Fruit fly (Drosophila melanogaster) whole organism, embryonic: ENCODE measurements around the gene moody.
A peak's percentile ranks its signal among the peaks of the same experiment; 100 is the strongest.

Experiments
- ATbp ChIP-seq: fragments of 200-800 bp; sonication (Bioruptor generic); optimal IDR thresholded peaks from 2 replicates; lab custom pipeline; 2017; ENCODE audit warnings: missing biosample characterization, mild to moderate bottlenecking, missing genetic modification characterization, missing genetic modification reagents
- Aef1 ChIP-seq: fragments of 200-800 bp; sonication (Bioruptor generic); IDR thresholded peaks from 3 replicates; pipeline ENCODE4 v1.3.6; 2022; ENCODE audit warnings: missing biosample characterization, missing genetic modification characterization
- B-H2 ChIP-seq: fragments of 200-800 bp; sonication (Bioruptor generic); optimal IDR thresholded peaks from 2 replicates; lab custom pipeline; 2018; ENCODE audit warnings: missing biosample characterization, mild to moderate bottlenecking, missing genetic modification characterization
- BEAF-32 ChIP-seq: fragments of 200-800 bp; sonication (Bioruptor generic); optimal IDR thresholded peaks from 3 replicates; lab custom pipeline; 2017; ENCODE audit warnings: missing biosample characterization, missing genetic modification characterization, mild to moderate bottlenecking, moderate library complexity, missing genetic modification reagents
- C15 ChIP-seq: fragments of 200-800 bp; sonication (Bioruptor generic); IDR thresholded peaks from 3 replicates; pipeline ENCODE4 v1.3.6; 2022; ENCODE audit warnings: missing biosample characterization, missing genetic modification characterization
- CG10431 ChIP-seq: fragments of 200-800 bp; sonication (Bioruptor generic); optimal IDR thresholded peaks from 3 replicates; lab custom pipeline; 2018; ENCODE audit warnings: missing biosample characterization, mild to moderate bottlenecking, missing genetic modification characterization
- CG11085 ChIP-seq: fragments of 200-800 bp; sonication (Bioruptor generic); IDR thresholded peaks from 2 replicates; pipeline ENCODE4 v1.3.6; 2022; ENCODE audit warnings: missing biosample characterization, missing genetic modification characterization
- CG12659 ChIP-seq: fragments of 200-800 bp; sonication (Bioruptor generic); optimal IDR thresholded peaks from 3 replicates; lab custom pipeline; 2017; ENCODE audit warnings: mild to moderate bottlenecking, missing biosample characterization, missing genetic modification reagents, missing genetic modification characterization
- CG13894 ChIP-seq: fragments of 200-800 bp; sonication (Bioruptor generic); optimal IDR thresholded peaks from 3 replicates; lab custom pipeline; 2018; ENCODE audit warnings: missing biosample characterization, mild to moderate bottlenecking, missing genetic modification characterization, moderate library complexity
- CG14965 ChIP-seq: fragments of 200-800 bp; sonication (Bioruptor generic); optimal IDR thresholded peaks from 2 replicates; lab custom pipeline; 2016; ENCODE audit warnings: missing biosample characterization, missing genetic modification characterization, borderline replicate concordance
- CG15269 ChIP-seq: fragments of 200-800 bp; sonication (Bioruptor generic); optimal IDR thresholded peaks from 2 replicates; lab custom pipeline; 2018; ENCODE audit warnings: missing biosample characterization, mild to moderate bottlenecking, missing genetic modification characterization, moderate library complexity
- CG17612 ChIP-seq: fragments of 200-800 bp; sonication (Bioruptor generic); IDR thresholded peaks from 2 replicates; pipeline ENCODE4 v1.3.6; 2022; ENCODE audit warnings: missing biosample characterization, missing genetic modification characterization
- CG17802 ChIP-seq: fragments of 200-800 bp; sonication (Bioruptor generic); optimal IDR thresholded peaks from 2 replicates; lab custom pipeline; 2018; ENCODE audit warnings: missing biosample characterization, mild to moderate bottlenecking, missing genetic modification characterization, moderate library complexity
- CG30403 ChIP-seq: fragments of 200-800 bp; sonication (Bioruptor generic); optimal IDR thresholded peaks from 3 replicates; lab custom pipeline; 2016; ENCODE audit warnings: missing biosample characterization, missing genetic modification characterization
- CG31441 ChIP-seq: fragments of 200-800 bp; sonication (Bioruptor generic); IDR thresholded peaks from 2 replicates; pipeline ENCODE4 v1.3.6; 2022; ENCODE audit warnings: missing biosample characterization, missing genetic modification characterization
- CG3995 ChIP-seq: fragments of 200-800 bp; sonication (Bioruptor generic); optimal IDR thresholded peaks from 3 replicates; lab custom pipeline; 2016; ENCODE audit warnings: missing biosample characterization, missing genetic modification characterization
- CG6689 ChIP-seq: fragments of 200-800 bp; sonication (Bioruptor generic); IDR thresholded peaks from 2 replicates; pipeline ENCODE4 v1.3.6; 2022; ENCODE audit warnings: missing biosample characterization, missing genetic modification characterization
- CG6765 ChIP-seq: fragments of 200-800 bp; sonication (Bioruptor generic); optimal IDR thresholded peaks from 3 replicates; lab custom pipeline; 2017; ENCODE audit warnings: missing biosample characterization, mild to moderate bottlenecking, missing genetic modification characterization
- CG8089 ChIP-seq: fragments of 200-800 bp; sonication (Bioruptor generic); optimal IDR thresholded peaks from 3 replicates; lab custom pipeline; 2016; ENCODE audit warnings: missing biosample characterization, missing genetic modification characterization
- CG8290 ChIP-seq, 3 experiments: fragments of 200-800 bp; sonication (Bioruptor generic); optimal IDR thresholded peaks; 2 replicates each; lab custom pipeline; 2016 to 2019; ENCODE audit warnings: missing biosample characterization in 3 of 3, missing genetic modification characterization in 3 of 3, mild to moderate bottlenecking in 2 of 3, moderate library complexity in 1 of 3
- CG9932 ChIP-seq: fragments of 200-800 bp; sonication (Bioruptor generic); IDR thresholded peaks from 2 replicates; pipeline ENCODE4 v1.3.6; 2022; ENCODE audit warnings: missing biosample characterization, missing genetic modification characterization
- CHES-1-like ChIP-seq: fragments of 200-800 bp; sonication (Bioruptor generic); optimal IDR thresholded peaks from 2 replicates; lab custom pipeline; 2016; ENCODE audit warnings: missing biosample characterization, missing genetic modification characterization
- Deaf1 ChIP-seq: fragments of 200-800 bp; optimal IDR thresholded peaks from 3 replicates; lab custom pipeline; 2019; ENCODE audit warnings: missing biosample characterization, mild to moderate bottlenecking, missing genetic modification characterization, moderate library complexity
- Dll ChIP-seq: fragments of 200-800 bp; sonication (Bioruptor generic); IDR thresholded peaks from 4 replicates; pipeline ENCODE4 v1.3.6; 2022; ENCODE audit warnings: missing biosample characterization, missing genetic modification characterization; ENCODE audit not compliant: partially characterized antibody
- Eip74EF ChIP-seq, 2 experiments: fragments of 200-800 bp in 1 of 2; fragments of >200 bp in 1 of 2; sonication (Bioruptor generic) in 1 of 2; optimal IDR thresholded peaks; 2 replicates each; lab custom pipeline; 2017 to 2019; ENCODE audit warnings: missing biosample characterization in 2 of 2, missing genetic modification characterization in 2 of 2, mild to moderate bottlenecking in 1 of 2, moderate library complexity in 1 of 2
- Elba2 ChIP-seq: fragments of 200-800 bp; sonication (Bioruptor generic); optimal IDR thresholded peaks from 3 replicates; lab custom pipeline; 2016; ENCODE audit warnings: missing biosample characterization, missing genetic modification characterization
- HHEX ChIP-seq: fragments of 200-800 bp; sonication (Bioruptor generic); optimal IDR thresholded peaks from 3 replicates; lab custom pipeline; 2017; ENCODE audit warnings: missing biosample characterization, mild to moderate bottlenecking, missing genetic modification characterization, missing genetic modification reagents
- HLH54F ChIP-seq: fragments of 200-800 bp; sonication (Bioruptor generic); optimal IDR thresholded peaks from 3 replicates; lab custom pipeline; 2016; ENCODE audit warnings: missing biosample characterization, missing genetic modification characterization
- Sox100B ChIP-seq: fragments of 200-800 bp; sonication (Bioruptor generic); optimal IDR thresholded peaks from 3 replicates; lab custom pipeline; 2018; ENCODE audit warnings: missing biosample characterization, mild to moderate bottlenecking, missing genetic modification characterization
- Sry-β ChIP-seq: fragments of 200-800 bp; sonication (Bioruptor generic); optimal IDR thresholded peaks from 2 replicates; lab custom pipeline; 2018; ENCODE audit warnings: missing biosample characterization, mild to moderate bottlenecking, missing genetic modification characterization, moderate library complexity
- ap ChIP-seq: fragments of 200-800 bp; sonication (Bioruptor generic); IDR thresholded peaks from 2 replicates; pipeline ENCODE4 v1.3.6; 2022; ENCODE audit warnings: missing biosample characterization, missing genetic modification characterization
- bigmax ChIP-seq: fragments of 200-800 bp; sonication (Bioruptor generic); optimal IDR thresholded peaks from 2 replicates; lab custom pipeline; 2018; ENCODE audit warnings: missing biosample characterization, mild to moderate bottlenecking, missing genetic modification characterization
- cas ChIP-seq: fragments of 200-800 bp; sonication (Bioruptor generic); IDR thresholded peaks from 2 replicates; pipeline ENCODE4 v1.3.6; 2022; ENCODE audit warnings: missing biosample characterization, missing genetic modification characterization
- caup ChIP-seq: fragments of 200-800 bp; sonication (Bioruptor generic); optimal IDR thresholded peaks from 3 replicates; lab custom pipeline; 2017; ENCODE audit warnings: missing biosample characterization, mild to moderate bottlenecking, missing genetic modification characterization, moderate library complexity; ENCODE audit not compliant: severe bottlenecking
- eve ChIP-seq, 2 experiments: fragments of >200 bp; optimal IDR thresholded peaks; 2 replicates each; lab custom pipeline; 2017; ENCODE audit warnings: missing biosample characterization in 2 of 2, missing genetic modification characterization in 2 of 2
- fd3F ChIP-seq: fragments of 200-800 bp; sonication (Bioruptor generic); optimal IDR thresholded peaks from 2 replicates; lab custom pipeline; 2018; ENCODE audit warnings: missing biosample characterization, mild to moderate bottlenecking, missing genetic modification characterization, moderate library complexity
- kah ChIP-seq: fragments of 200-800 bp; sonication (Bioruptor generic); optimal IDR thresholded peaks from 2 replicates; lab custom pipeline; 2018; ENCODE audit warnings: missing biosample characterization, mild to moderate bottlenecking, missing genetic modification characterization
- knrl ChIP-seq: fragments of 200-800 bp; sonication (Bioruptor generic); IDR thresholded peaks from 3 replicates; pipeline ENCODE4 v1.3.6; 2022; ENCODE audit warnings: missing biosample characterization, missing genetic modification characterization; ENCODE audit not compliant: partially characterized antibody
- otp ChIP-seq: fragments of 200-800 bp; sonication (Bioruptor generic); IDR thresholded peaks from 3 replicates; pipeline ENCODE4, ENCODE4 v1.3.6; 2022; ENCODE audit warnings: missing biosample characterization, missing genetic modification characterization
- peb ChIP-seq: fragments of 200-800 bp; sonication (Bioruptor generic); IDR thresholded peaks from 2 replicates; pipeline ENCODE4 v1.3.6; 2022; ENCODE audit warnings: missing biosample characterization, missing genetic modification characterization
- sima ChIP-seq: fragments of 200-800 bp; sonication (Bioruptor generic); optimal IDR thresholded peaks from 2 replicates; lab custom pipeline; 2016; ENCODE audit warnings: missing biosample characterization, missing genetic modification characterization
- sisA ChIP-seq: fragments of 200-800 bp; sonication (Bioruptor generic); IDR thresholded peaks from 2 replicates; pipeline ENCODE4 v1.3.6; 2022; ENCODE audit warnings: missing biosample characterization, missing genetic modification characterization
- slou ChIP-seq: fragments of 200-800 bp; sonication (Bioruptor generic); optimal IDR thresholded peaks from 3 replicates; lab custom pipeline; 2016; ENCODE audit warnings: missing biosample characterization, missing genetic modification characterization
- slp2 ChIP-seq: fragments of 200-800 bp; sonication (Bioruptor generic); optimal IDR thresholded peaks from 2 replicates; lab custom pipeline; 2016; ENCODE audit warnings: missing biosample characterization, missing genetic modification characterization
- so ChIP-seq: fragments of 200-800 bp; sonication (Bioruptor generic); IDR thresholded peaks from 3 replicates; pipeline ENCODE4 v1.3.6; 2022; ENCODE audit warnings: missing biosample characterization, missing genetic modification characterization
- toy ChIP-seq: fragments of 200-800 bp; sonication (Bioruptor generic); IDR thresholded peaks from 2 replicates; pipeline ENCODE4 v1.3.6; 2022; ENCODE audit warnings: missing biosample characterization, missing genetic modification characterization
- wor ChIP-seq: fragments of 200-800 bp; sonication (Bioruptor generic); IDR thresholded peaks from 2 replicates; pipeline ENCODE4 v1.3.6; 2022; ENCODE audit warnings: missing biosample characterization, missing genetic modification characterization
- yki ChIP-seq: fragments of >200 bp; optimal IDR thresholded peaks from 3 replicates; lab custom pipeline; 2018

moody gene

DNA sequence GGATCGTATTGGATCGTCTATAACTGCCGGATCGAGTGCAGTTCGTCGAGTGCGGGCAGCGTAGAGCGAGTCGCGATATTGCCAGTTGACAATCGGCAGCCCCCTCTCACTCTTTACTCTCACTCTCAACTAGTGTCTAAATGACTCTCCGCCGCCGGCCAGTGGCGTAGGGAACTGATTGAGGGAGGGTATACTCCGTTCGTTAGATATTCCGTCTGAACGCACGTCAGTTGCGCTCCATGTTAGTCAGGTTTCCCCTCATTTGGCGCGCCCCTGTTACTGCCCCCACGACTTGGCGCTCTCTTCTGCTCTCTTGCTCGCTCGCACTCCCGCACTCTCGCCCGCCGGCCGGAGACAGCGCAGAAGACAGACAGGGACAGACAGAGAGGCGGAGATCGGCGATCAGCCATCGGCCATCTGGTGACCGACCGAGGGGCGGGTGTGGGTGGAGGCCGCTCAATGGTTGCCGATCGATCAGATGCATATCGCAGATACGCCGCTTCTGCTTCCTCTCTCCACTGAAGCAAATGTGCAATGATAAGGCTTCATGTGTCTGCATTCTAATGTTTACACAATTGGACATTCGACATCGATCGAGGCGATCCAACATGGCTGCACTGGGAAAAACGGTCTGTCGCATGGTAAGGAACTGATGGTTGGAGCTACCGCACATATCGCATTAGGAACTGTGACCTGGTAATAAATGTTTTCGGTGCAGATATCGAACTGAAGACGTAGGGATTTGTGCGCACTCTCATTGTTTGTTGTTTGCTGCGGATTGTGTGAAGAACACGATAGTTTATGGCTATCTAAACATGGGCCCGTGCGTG, at the start of gene moody (continued):
- TF ChIP-seq CG6765 (GFP tag; lab: Kevin White, UChicago) (peak; percentile 98), Eip74EF (GFP tag; optimal IDR thresholded peaks at IDR 0.05; lab: Kevin White, UChicago) (peak in 1 of 2 experiments; percentile 89), Aef1 (peak; percentile 98), bigmax (GFP tag; lab: Kevin White, UChicago) (peak; percentile 62), Deaf1 (tag; lab: Kevin White, UChicago) (peak; percentile 86), sima (GFP tag; lab: Kevin White, UChicago) (peak; percentile 88), Dll (peak; percentile 54; the same call in 2 of the 4 replicates), CG13894 (tag; lab: Kevin White, UChicago) (peak; percentile 97), otp (GFP tag; lab: Robert Waterston, UW) (peak; percentile 99), CG8089 (GFP tag; lab: Kevin White, UChicago) (peak; percentile 94), kah (peak; percentile 90), HHEX (peak; percentile 97), yki (lab: Kevin White, UChicago) (no peak), peb (peak; percentile 96), CG15269 (tag; lab: Kevin White, UChicago) (peak; percentile 97), knrl (GFP tag; lab: Robert Waterston, UW) (peak; percentile 32; the same call in 1 of the 3 replicates), CG6689 (GFP tag; lab: Robert Waterston, UW) (peak; percentile 95), ap (GFP tag; lab: Robert Waterston, UW) (peak; percentile 97), CHES-1-like (GFP tag; lab: Kevin White, UChicago) (peak; percentile 98), C15 (peak; percentile 96), Sry-β (GFP tag; lab: Kevin White, UChicago) (no peak), CG31441 (GFP tag; lab: Robert Waterston, UW) (peak; percentile 88), CG12659 (peak; percentile 98), toy (GFP tag; lab: Robert Waterston, UW) (peak; percentile 95), CG9932 (peak; percentile 99), CG11085 (GFP tag; lab: Robert Waterston, UW) (peak; percentile 98), sisA (peak; percentile 98), BEAF-32 (GFP tag; lab: Kevin White, UChicago) (peak; percentile 16), eve (GFP tag; optimal IDR thresholded peaks at IDR 0.05; lab: Kevin White, UChicago) (no peak), Elba2 (GFP tag; lab: Kevin White, UChicago) (no peak), CG30403 (GFP tag; lab: Kevin White, UChicago) (peak; percentile 98), CG17802 (tag; lab: Kevin White, UChicago) (peak; percentile 85), CG17612 (GFP tag; lab: Robert Waterston, UW) (peak; percentile 97), cas (GFP tag; lab: Robert Waterston, UW) (peak; percentile 98), CG14965 (GFP tag; lab: Kevin White, UChicago) (peak; percentile 74), so (peak; percentile 98), HLH54F (GFP tag; lab: Kevin White, UChicago) (peak; percentile 98), CG8290 (GFP tag; optimal IDR thresholded peaks at IDR 0.05; lab: Kevin White, UChicago) (peak; percentile 93), CG8290 (tag; optimal IDR thresholded peaks at IDR 0.05; lab: Kevin White, UChicago) (peak; percentile 71 to 100), ATbp (peak; percentile 96), caup (peak; percentile 98), B-H2 (GFP tag; lab: Kevin White, UChicago) (peak; percentile 99), Sox100B (GFP tag; lab: Kevin White, UChicago) (peak; percentile 83), slp2 (peak; percentile 96), wor (GFP tag; lab: Robert Waterston, UW) (peak; percentile 88), slou (GFP tag; lab: Kevin White, UChicago) (peak; percentile 87), CG10431 (GFP tag; lab: Kevin White, UChicago) (peak; percentile 92), CG3995 (peak; percentile 81), fd3F (GFP tag; lab: Kevin White, UChicago) (peak; percentile 94)
